Worm (Caenorhabditis elegans): ENCODE results near the gene R07B1.6.

- TF ChIP-seq tbx-11 (GFP tag; IDR thresholded peaks at IDR 0.05): no peak
- no peak for TF ChIP-seq hmg-4 (GFP tag; optimal IDR thresholded peaks at IDR 0.05)
- TF ChIP-seq ama-1 (optimal IDR thresholded peaks at IDR 0.05): no peak
- TF ChIP-seq tra-4 (tag; optimal IDR thresholded peaks at IDR 0.05): no peak
- peak; percentile 34 for TF ChIP-seq ceh-36 (tag; optimal IDR thresholded peaks at IDR 0.05)
- no peak for TF ChIP-seq hmbx-1 (tag; optimal IDR thresholded peaks at IDR 0.05)
- no peak for TF ChIP-seq ets-7 (tag; optimal IDR thresholded peaks at IDR 0.05)
- no peak for TF ChIP-seq sea-1 (GFP tag; conservative IDR thresholded peaks at IDR 0.05)
- no peak for TF ChIP-seq B0310.2 (tag; optimal IDR thresholded peaks at IDR 0.05)
- no peak for TF ChIP-seq flt-1 (GFP tag; IDR thresholded peaks at IDR 0.05)
- TF ChIP-seq tbx-37 (GFP tag; conservative IDR thresholded peaks at IDR 0.05): no peak
- no peak for TF ChIP-seq hnd-1 (tag; optimal IDR thresholded peaks at IDR 0.05)
These were observed 19.5 kb upstream of the R07B1.6 start, which contains the start of gene vab-15 for ce11 chrX:9846975-9847374.

All from whole organism, early embryonic.